Fruit fly (Drosophila melanogaster) whole organism, embryonic: ENCODE measurements around the gene CG8006.
"Not testable (repeated sequence)": the region's sequence is repeated elsewhere in the genome, so short reads cannot be mapped to it uniquely, and the experiment has no call there.

Experiments
- Blimp-1 ChIP-seq: fragments of 200-800 bp; sonication (Bioruptor generic); optimal IDR thresholded peaks from 3 replicates; lab custom pipeline; 2018; ENCODE audit warnings: missing biosample characterization, missing genetic modification characterization, mild to moderate bottlenecking, moderate library complexity, missing genetic modification reagents
- CG10431 ChIP-seq: fragments of 200-800 bp; sonication (Bioruptor generic); optimal IDR thresholded peaks from 3 replicates; lab custom pipeline; 2018; ENCODE audit warnings: missing biosample characterization, mild to moderate bottlenecking, missing genetic modification characterization
- CG12155 ChIP-seq: fragments of 200-800 bp; sonication (Bioruptor generic); optimal IDR thresholded peaks from 3 replicates; lab custom pipeline; 2016; ENCODE audit warnings: missing biosample characterization, missing genetic modification characterization
- CG13624 ChIP-seq: fragments of 200-800 bp; sonication (Bioruptor generic); optimal IDR thresholded peaks from 2 replicates; lab custom pipeline; 2016; ENCODE audit warnings: missing biosample characterization, missing genetic modification characterization
- CG15269 ChIP-seq: fragments of 200-800 bp; sonication (Bioruptor generic); optimal IDR thresholded peaks from 2 replicates; lab custom pipeline; 2018; ENCODE audit warnings: missing biosample characterization, mild to moderate bottlenecking, missing genetic modification characterization, moderate library complexity
- CG1603 ChIP-seq: fragments of 200-800 bp; sonication (Bioruptor generic); optimal IDR thresholded peaks from 2 replicates; lab custom pipeline; 2019; ENCODE audit warnings: missing biosample characterization, mild to moderate bottlenecking, missing genetic modification characterization, moderate library complexity
- CG16815 ChIP-seq: fragments of 200-800 bp; sonication (Bioruptor generic); optimal IDR thresholded peaks from 3 replicates; lab custom pipeline; 2017; ENCODE audit warnings: missing biosample characterization, mild to moderate bottlenecking, missing genetic modification characterization
- CG2199 ChIP-seq: fragments of 200-800 bp; sonication (Bioruptor generic); IDR thresholded peaks from 3 replicates; pipeline ENCODE4 v1.3.6; 2022; ENCODE audit warnings: missing biosample characterization, missing genetic modification characterization
- CG30020 ChIP-seq: fragments of 200-800 bp; optimal IDR thresholded peaks from 2 replicates; lab custom pipeline; 2019; ENCODE audit warnings: missing biosample characterization, mild to moderate bottlenecking, missing genetic modification characterization, moderate library complexity
- CG4360 ChIP-seq: fragments of 200-800 bp; sonication (Bioruptor generic); IDR thresholded peaks from 2 replicates; pipeline ENCODE4 v1.3.6; 2022; ENCODE audit warnings: missing biosample characterization, missing genetic modification characterization
- CG6813 ChIP-seq: fragments of 200-800 bp; sonication (Bioruptor generic); optimal IDR thresholded peaks from 2 replicates; lab custom pipeline; 2017; ENCODE audit warnings: missing biosample characterization, missing genetic modification characterization, mild to moderate bottlenecking, moderate library complexity, missing genetic modification reagents
- CG6854 ChIP-seq: fragments of 200-800 bp; sonication (Bioruptor generic); optimal IDR thresholded peaks from 3 replicates; lab custom pipeline; 2017; ENCODE audit warnings: missing biosample characterization, mild to moderate bottlenecking, missing genetic modification characterization
- CG7372 ChIP-seq: fragments of 200-800 bp; sonication (Bioruptor generic); IDR thresholded peaks from 2 replicates; pipeline ENCODE4 v1.3.6; 2022; ENCODE audit warnings: missing biosample characterization, missing genetic modification characterization
- Camta ChIP-seq: fragments of 200-800 bp; sonication (Bioruptor generic); optimal IDR thresholded peaks from 2 replicates; lab custom pipeline; 2016; ENCODE audit warnings: missing biosample characterization, missing genetic modification characterization
- CkIIα-i1 ChIP-seq: fragments of 200-800 bp; sonication (Bioruptor generic); IDR thresholded peaks from 2 replicates; pipeline ENCODE4 v1.3.6; 2022; ENCODE audit warnings: missing biosample characterization, missing genetic modification characterization
- Dll ChIP-seq: fragments of 200-800 bp; sonication (Bioruptor generic); IDR thresholded peaks from 4 replicates; pipeline ENCODE4 v1.3.6; 2022; ENCODE audit warnings: missing biosample characterization, missing genetic modification characterization; ENCODE audit not compliant: partially characterized antibody
- Dref ChIP-seq: fragments of 200-800 bp; sonication (Bioruptor generic); IDR thresholded peaks from 2 replicates; pipeline ENCODE4 v1.3.6; 2022; ENCODE audit warnings: missing biosample characterization, missing genetic modification characterization
- Ets65A ChIP-seq: fragments of 200-800 bp; sonication (Bioruptor generic); peaks from one replicate; lab custom pipeline; 2016; ENCODE audit warnings: missing biosample characterization, missing genetic modification characterization
- HHEX ChIP-seq: fragments of 200-800 bp; sonication (Bioruptor generic); optimal IDR thresholded peaks from 3 replicates; lab custom pipeline; 2017; ENCODE audit warnings: missing biosample characterization, mild to moderate bottlenecking, missing genetic modification characterization, missing genetic modification reagents
- Myb ChIP-seq: fragments of 200-800 bp; sonication (Bioruptor generic); optimal IDR thresholded peaks from 2 replicates; lab custom pipeline; 2016; ENCODE audit warnings: missing biosample characterization, missing genetic modification characterization
- Nf-YC ChIP-seq: fragments of 200-800 bp; optimal IDR thresholded peaks from 3 replicates; lab custom pipeline; 2019; ENCODE audit warnings: missing biosample characterization, mild to moderate bottlenecking, missing genetic modification characterization, moderate library complexity
- Oaz ChIP-seq: fragments of 200-800 bp; sonication (Bioruptor generic); IDR thresholded peaks from 2 replicates; pipeline ENCODE4 v1.3.6; 2022; ENCODE audit warnings: missing biosample characterization, missing genetic modification characterization
- Usf ChIP-seq: fragments of 200-800 bp; sonication (Bioruptor generic); optimal IDR thresholded peaks from 2 replicates; lab custom pipeline; 2017; ENCODE audit warnings: missing genotype, missing biosample characterization, missing genetic modification characterization
- Xbp1 ChIP-seq: fragments of 200-800 bp; sonication (Bioruptor generic); optimal IDR thresholded peaks from 3 replicates; lab custom pipeline; 2016; ENCODE audit warnings: missing biosample characterization, mild to moderate bottlenecking, missing genetic modification characterization
- abd-A ChIP-seq: fragments of 200-800 bp; sonication (Bioruptor generic); optimal IDR thresholded peaks from 3 replicates; lab custom pipeline; 2019; ENCODE audit warnings: missing biosample characterization, mild to moderate bottlenecking, missing genetic modification characterization, moderate library complexity
- ara ChIP-seq: fragments of 200-800 bp; sonication (Bioruptor generic); IDR thresholded peaks from 2 replicates; pipeline ENCODE4 v1.3.6; 2022; ENCODE audit warnings: missing biosample characterization, missing genetic modification characterization
- cg ChIP-seq: fragments of 200-800 bp; sonication (Bioruptor generic); optimal IDR thresholded peaks from 3 replicates; lab custom pipeline; 2019; ENCODE audit warnings: missing biosample characterization, mild to moderate bottlenecking, missing genetic modification characterization, moderate library complexity
- chif ChIP-seq, 2 experiments: fragments of 200-800 bp; sonication (Bioruptor generic); optimal IDR thresholded peaks; 3 replicates each; lab custom pipeline; 2016; ENCODE audit warnings: missing biosample characterization in 2 of 2, missing genetic modification characterization in 2 of 2
- chm ChIP-seq: fragments of 200-800 bp; sonication (Bioruptor generic); IDR thresholded peaks from 2 replicates; pipeline ENCODE4 v1.3.6; 2022; ENCODE audit warnings: missing biosample characterization, missing genetic modification characterization
- grn ChIP-seq: fragments of 200-800 bp; sonication (Bioruptor generic); optimal IDR thresholded peaks from 3 replicates; lab custom pipeline; 2017; ENCODE audit warnings: missing biosample characterization, missing genetic modification characterization
- ken ChIP-seq: fragments of 200-800 bp; sonication (Bioruptor generic); IDR thresholded peaks from 3 replicates; pipeline ENCODE4 v1.3.6; 2022; ENCODE audit warnings: missing biosample characterization, missing genetic modification characterization
- kni ChIP-seq: fragments of 200-800 bp; sonication (Bioruptor generic); optimal IDR thresholded peaks from 3 replicates; lab custom pipeline; 2017; ENCODE audit warnings: mild to moderate bottlenecking, missing biosample characterization, missing genetic modification reagents, missing genetic modification characterization
- lilli ChIP-seq: fragments of 200-800 bp; sonication (Bioruptor generic); optimal IDR thresholded peaks from 3 replicates; lab custom pipeline; 2016; ENCODE audit warnings: missing biosample characterization, missing genetic modification characterization
- nau ChIP-seq: fragments of 200-800 bp; sonication (Bioruptor generic); optimal IDR thresholded peaks from 3 replicates; lab custom pipeline; 2017; ENCODE audit warnings: missing biosample characterization, mild to moderate bottlenecking, missing genetic modification characterization, missing genetic modification reagents
- oc ChIP-seq: fragments of 200-800 bp; sonication (Bioruptor generic); optimal IDR thresholded peaks from 2 replicates; lab custom pipeline; 2018; ENCODE audit warnings: missing biosample characterization, mild to moderate bottlenecking, missing genetic modification characterization, moderate library complexity
- peb ChIP-seq: fragments of 200-800 bp; sonication (Bioruptor generic); IDR thresholded peaks from 2 replicates; pipeline ENCODE4 v1.3.6; 2022; ENCODE audit warnings: missing biosample characterization, missing genetic modification characterization
- scrt ChIP-seq: fragments of 200-800 bp; sonication (Bioruptor generic); optimal IDR thresholded peaks from 2 replicates; lab custom pipeline; 2018; ENCODE audit warnings: missing biosample characterization, mild to moderate bottlenecking, missing genetic modification characterization, moderate library complexity
- sim ChIP-seq: fragments of 200-800 bp; sonication (Bioruptor generic); IDR thresholded peaks from 2 replicates; pipeline ENCODE4 v1.3.6; 2022; ENCODE audit warnings: missing biosample characterization, missing genetic modification characterization
- slbo ChIP-seq: fragments of 200-800 bp; sonication (Bioruptor generic); IDR thresholded peaks from 2 replicates; pipeline ENCODE4 v1.3.6; 2022; ENCODE audit warnings: missing biosample characterization, missing genetic modification characterization
- stc ChIP-seq: fragments of 200-800 bp; sonication (Bioruptor generic); IDR thresholded peaks from 2 replicates; pipeline ENCODE4 v1.3.6; 2022; ENCODE audit warnings: missing biosample characterization, missing genetic modification characterization
- stwl ChIP-seq: fragments of 200-800 bp; sonication (Bioruptor generic); optimal IDR thresholded peaks from 3 replicates; lab custom pipeline; 2018; ENCODE audit warnings: missing biosample characterization, mild to moderate bottlenecking, missing genetic modification characterization, moderate library complexity
- tna ChIP-seq: fragments of 200-800 bp; sonication (Bioruptor generic); IDR thresholded peaks from 2 replicates; pipeline ENCODE4 v1.3.6; 2022; ENCODE audit warnings: missing biosample characterization, missing genetic modification characterization; ENCODE audit not compliant: partially characterized antibody
- vvl ChIP-seq: fragments of 200-800 bp; sonication (Bioruptor generic); IDR thresholded peaks from 2 replicates; pipeline ENCODE4 v1.3.6; 2022; ENCODE audit warnings: missing biosample characterization, missing genetic modification characterization

Gene CG8006

DNA sequence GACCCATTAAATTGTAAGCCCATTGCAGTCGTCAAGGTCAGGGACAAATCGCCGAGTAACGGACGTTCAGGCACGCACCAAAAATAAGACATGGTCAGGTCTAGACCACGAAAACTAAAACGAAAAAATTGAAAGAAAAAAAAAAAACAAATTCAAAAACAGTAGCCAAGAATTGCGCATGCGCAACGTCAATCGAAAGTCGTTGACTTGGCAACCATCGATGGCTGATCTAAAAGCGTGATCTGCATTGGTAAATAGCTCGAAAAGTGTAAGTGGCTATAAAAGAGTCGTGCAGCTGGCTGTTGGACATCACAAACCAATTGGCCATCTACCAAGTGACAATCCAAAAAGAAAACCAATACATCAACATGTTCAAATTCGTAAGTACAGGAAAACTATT is 10.1 kb downstream of the CG8006 start, which contains the start of gene CG13678:
CG13678 (plus strand) TSS at position 307 of the 400 bp plus-strand sequence.
- peak; percentile 87 for TF ChIP-seq Blimp-1
- TF ChIP-seq Nf-YC (tag; lab: Kevin White, UChicago) = no peak
- TF ChIP-seq chm = no peak
- peak; percentile 79 for TF ChIP-seq kni (GFP tag; lab: Kevin White, UChicago)
- 0 out of 2 replicates have a peak, but pooled peaks have one; percentile 44 for TF ChIP-seq vvl (GFP tag; lab: Robert Waterston, UW)

DNA sequence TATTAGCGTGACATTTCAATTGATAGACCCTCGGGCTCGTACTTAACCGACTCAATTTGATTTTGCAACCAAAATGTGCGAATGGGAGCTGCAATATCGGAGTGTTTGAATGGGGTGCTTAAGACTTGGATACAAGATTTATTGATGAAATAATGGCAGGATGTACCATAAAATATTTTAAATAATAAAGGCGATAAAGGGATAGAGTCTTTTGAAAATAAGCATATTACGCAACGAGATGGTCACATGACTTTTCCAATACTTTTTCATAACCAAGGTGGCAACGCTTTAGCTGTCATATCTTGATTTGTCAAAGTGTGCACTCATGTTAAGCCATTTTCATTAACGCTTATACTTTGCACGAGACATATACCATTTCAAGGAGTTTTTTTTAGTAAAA is 17.2 kb downstream of the CG8006 start, which contains the start of gene eIF4E3:
eIF4E3 (plus strand) TSS at position 301 of the 400 bp plus-strand sequence.
- peak; percentile 63 for TF ChIP-seq stwl (tag; lab: Kevin White, UChicago)
- TF ChIP-seq Dll (GFP tag; lab: Robert Waterston, UW) = no peak
- TF ChIP-seq scrt (GFP tag; lab: Kevin White, UChicago) = no peak

- not testable (repeated sequence) for TF ChIP-seq lilli (GFP tag; lab: Kevin White, UChicago); Nf-YC (tag; lab: Kevin White, UChicago); Camta (GFP tag; lab: Kevin White, UChicago)
Observed at dm6 chr3L:8238347-8238746, 26.7 kb downstream of the CG8006 start, which contains the start of gene Dscam4. Gene Dscam4 (plus strand): TSS chr3L:8238647.

DNA sequence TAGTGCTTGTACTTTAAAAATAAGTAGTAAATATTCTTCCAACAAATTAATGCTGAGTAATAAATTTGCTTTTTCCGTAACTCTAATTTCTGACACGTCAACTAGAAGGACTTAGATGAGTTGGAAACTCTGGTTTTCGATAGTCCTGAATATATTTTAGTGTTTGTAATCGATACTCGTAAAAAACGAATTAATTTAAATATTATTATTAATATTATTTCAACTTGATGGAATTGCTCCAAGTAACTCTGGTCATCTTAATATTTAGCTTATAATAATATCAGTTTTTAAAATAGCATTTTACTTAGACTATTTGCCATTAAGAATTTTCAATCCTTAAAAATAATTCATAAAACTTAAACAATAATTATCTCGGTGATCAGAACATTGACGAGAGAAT is 28.8 kb downstream of the CG8006 start, which contains the start of gene CG7213:
CG7213 (minus strand) TSS at position 101 of the 400 bp plus-strand sequence.
- TF ChIP-seq tna = no peak
- no peak for TF ChIP-seq abd-A (tag; lab: Kevin White, UChicago)
- no peak for TF ChIP-seq ara (GFP tag; lab: Robert Waterston, UW)
- no peak for TF ChIP-seq CG12155 (GFP tag; lab: Kevin White, UChicago)
- TF ChIP-seq CG4360 (GFP tag; lab: Robert Waterston, UW) = no peak
- TF ChIP-seq Xbp1 (GFP tag; lab: Kevin White, UChicago) = no peak

DNA sequence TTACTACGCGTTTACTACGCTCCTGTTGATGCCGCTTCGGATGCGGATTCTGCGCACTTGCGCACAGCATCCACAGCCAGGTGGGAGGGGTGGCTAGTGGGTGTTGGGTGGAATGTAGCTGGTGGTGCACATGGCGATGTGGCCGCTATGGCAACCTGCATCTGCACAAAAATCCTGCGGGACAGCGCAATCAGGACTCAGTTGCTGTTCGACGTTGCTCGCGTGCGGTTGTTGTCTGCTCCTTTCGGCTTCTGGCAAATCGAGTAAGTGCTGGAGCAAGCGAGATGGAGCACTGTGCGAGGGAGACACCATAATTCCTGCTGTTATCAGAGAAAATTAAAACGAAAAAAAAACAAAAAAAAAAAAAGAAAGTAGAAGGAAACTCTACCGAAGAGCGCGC is 29.2 kb downstream of the CG8006 start:
- no peak for TF ChIP-seq CG2199 (GFP tag; lab: Robert Waterston, UW)
- TF ChIP-seq sim (GFP tag; lab: Robert Waterston, UW) = no peak
- no peak for TF ChIP-seq CG13624 (GFP tag; lab: Kevin White, UChicago)
- no peak for TF ChIP-seq CG12155 (GFP tag; lab: Kevin White, UChicago)
- TF ChIP-seq CG16815 = no peak
- TF ChIP-seq CG30020 = no peak
- no peak for TF ChIP-seq nau (GFP tag; lab: Kevin White, UChicago)
- no peak for TF ChIP-seq oc (tag; lab: Kevin White, UChicago)
- TF ChIP-seq CG6813 (GFP tag; lab: Kevin White, UChicago) = no peak
- no peak for TF ChIP-seq Ets65A (GFP tag; lab: Kevin White, UChicago)
- no peak for TF ChIP-seq cg (GFP tag; lab: Kevin White, UChicago)
- 0 out of 2 replicates have a peak, but pooled peaks have one; percentile 31 for TF ChIP-seq Dref (GFP tag; lab: Robert Waterston, UW)
- TF ChIP-seq CkIIα-i1 (GFP tag; lab: Robert Waterston, UW) = no peak
- TF ChIP-seq peb = no peak
- no peak for TF ChIP-seq CG10431 (GFP tag; lab: Kevin White, UChicago)
- TF ChIP-seq Oaz (GFP tag; lab: Robert Waterston, UW) = no peak
- TF ChIP-seq CG7372 (GFP tag; lab: Robert Waterston, UW) = no peak
- no peak for TF ChIP-seq Myb (GFP tag; lab: Kevin White, UChicago)
- TF ChIP-seq CG6854 (GFP tag; lab: Kevin White, UChicago) = no peak
- TF ChIP-seq CG15269 (tag; lab: Kevin White, UChicago) = no peak
- no peak for TF ChIP-seq CG1603 (tag; lab: Kevin White, UChicago)
- TF ChIP-seq grn (GFP tag; lab: Kevin White, UChicago) = no peak
- no peak for TF ChIP-seq stc (GFP tag; lab: Robert Waterston, UW)
- TF ChIP-seq slbo (GFP tag; lab: Robert Waterston, UW) = 0 out of 2 replicates have a peak, but pooled peaks have one; percentile 9
- no peak for TF ChIP-seq Usf (GFP tag; lab: Kevin White, UChicago)
- 0 out of 3 replicates have a peak, but pooled peaks have one; percentile 15 for TF ChIP-seq ken (GFP tag; lab: Robert Waterston, UW)
- no peak for TF ChIP-seq chif (GFP tag; optimal IDR thresholded peaks at IDR 0.05; lab: Kevin White, UChicago)
- no peak for TF ChIP-seq HHEX (GFP tag; lab: Kevin White, UChicago)
